Worm (Caenorhabditis elegans) whole organism, L2 larva: Measurements from ENCODE around the gene memi-2.

ENCODE experiments used
- aly-2 ChIP-seq: fragments of 150-350 bp; optimal IDR thresholded peaks from 2 replicates; lab custom pipeline; 2014; ENCODE audit warnings: missing biosample characterization, missing genetic modification characterization
- lin-11 ChIP-seq: fragments of 150-350 bp; sonication (generic microtip); optimal IDR thresholded peaks from 2 replicates; lab custom pipeline; 2014; ENCODE audit warnings: missing biosample characterization, missing genetic modification characterization, inconsistent platforms, mixed read lengths
- lin-39 ChIP-seq: fragments of 150-350 bp; optimal IDR thresholded peaks from 2 replicates; lab custom pipeline; 2014; ENCODE audit warnings: missing biosample characterization, missing genetic modification reagents, missing genetic modification characterization
- mdl-1 ChIP-seq, 2 experiments: fragments of 150-350 bp in 1 of 2; sonication (generic microtip) in 1 of 2; optimal IDR thresholded peaks; 2 replicates each; lab custom pipeline; 2017; ENCODE audit warnings: missing biosample characterization in 2 of 2, missing genetic modification characterization in 2 of 2
- nhr-11 ChIP-seq: fragments of 150-350 bp; optimal IDR thresholded peaks from 2 replicates; lab custom pipeline; 2014; ENCODE audit warnings: missing biosample characterization, missing genetic modification characterization
- nhr-12 ChIP-seq: fragments of 150-350 bp; optimal IDR thresholded peaks from 2 replicates; lab custom pipeline; 2014; ENCODE audit warnings: missing biosample characterization, missing genetic modification characterization
- nhr-237 ChIP-seq: fragments of 150-350 bp; optimal IDR thresholded peaks from 2 replicates; lab custom pipeline; 2014; ENCODE audit warnings: missing biosample characterization, missing genetic modification characterization
- nhr-25 ChIP-seq: fragments of 150-350 bp; sonication (generic microtip); optimal IDR thresholded peaks from 3 replicates; lab custom pipeline; 2014; ENCODE audit warnings: missing biosample characterization, missing genetic modification characterization
- sma-9 ChIP-seq, 2 experiments: fragments of 150-350 bp in 1 of 2; sonication (generic microtip) in 1 of 2; optimal IDR thresholded peaks; 2 replicates each; lab custom pipeline; 2014 to 2016; ENCODE audit warnings: missing genetic modification characterization in 2 of 2, mild to moderate bottlenecking in 1 of 2, missing biosample characterization in 1 of 2, missing compliant biosample characterization in 1 of 2, missing genetic modification reagents in 1 of 2, moderate library complexity in 1 of 2
- unc-39 ChIP-seq: fragments of 150-350 bp; optimal IDR thresholded peaks from 2 replicates; lab custom pipeline; 2014; ENCODE audit warnings: missing biosample characterization, missing genetic modification characterization
- unc-62 ChIP-seq: fragments of 150-350 bp; optimal IDR thresholded peaks from 2 replicates; lab custom pipeline; 2014; ENCODE audit warnings: missing biosample characterization, missing genetic modification reagents, missing genetic modification characterization
- ztf-4 ChIP-seq: fragments of 150-350 bp; optimal IDR thresholded peaks from 2 replicates; lab custom pipeline; 2014; ENCODE audit warnings: missing biosample characterization, missing genetic modification characterization

- no peak for TF ChIP-seq nhr-11 (tag; lab: Kevin White, UChicago)
- TF ChIP-seq mdl-1 (tag; optimal IDR thresholded peaks at IDR 0.05; lab: Kevin White, UChicago): no peak
- TF ChIP-seq lin-39 (tag; lab: Kevin White, UChicago): no peak
- no peak for TF ChIP-seq lin-11 (tag; lab: Kevin White, UChicago)
- TF ChIP-seq nhr-12 (tag; lab: Kevin White, UChicago): no peak
- TF ChIP-seq nhr-237 (tag; lab: Kevin White, UChicago): no peak
- no peak for TF ChIP-seq nhr-25 (tag; lab: Kevin White, UChicago)
- TF ChIP-seq unc-62 (GFP tag; lab: Kevin White, UChicago): no peak
- TF ChIP-seq ztf-4: no peak
- TF ChIP-seq unc-39 (tag; lab: Kevin White, UChicago): no peak
- no peak for TF ChIP-seq sma-9 (GFP tag; optimal IDR thresholded peaks at IDR 0.05; lab: Kevin White, UChicago)
- no peak for TF ChIP-seq sma-9 (tag; optimal IDR thresholded peaks at IDR 0.05; lab: Kevin White, UChicago)
- TF ChIP-seq aly-2 (tag; lab: Kevin White, UChicago): no peak
These were observed 1.6 kb downstream of the memi-2 start, which contains the start of gene Y62E10A.13 for ce11 chrIV:13398728-13399127.
